Worm (Caenorhabditis elegans): Measurements from ENCODE around the gene C35D10.12.

The C35D10.12 gene

DNA sequence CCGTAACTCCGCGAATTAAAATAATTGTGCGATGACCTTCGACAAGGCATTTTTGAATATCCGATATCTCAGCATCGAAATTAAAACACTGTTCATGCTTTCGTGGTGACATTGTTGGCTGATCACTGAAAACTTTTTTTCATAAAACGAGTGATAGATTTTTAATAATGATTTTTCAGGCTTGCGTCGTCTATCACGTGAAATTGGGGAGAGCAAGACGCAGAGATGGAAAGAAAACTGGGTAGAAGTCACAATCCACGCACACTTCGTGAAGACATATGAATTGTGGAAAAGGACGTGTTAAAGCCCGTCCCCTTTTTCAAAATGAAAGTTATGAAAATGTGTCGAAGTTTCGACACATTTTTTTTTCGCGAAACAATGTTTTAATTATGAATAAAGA is 24.8 kb downstream of the C35D10.12 start, which contains the start of gene nonu-1:
Gene nonu-1, minus strand, starts transcription at position 169 of the 400 bp plus-strand sequence.
- no peak for TF ChIP-seq mdl-1 (tag; optimal IDR thresholded peaks at IDR 0.05)
- TF ChIP-seq Y55F3AM.14 (GFP tag; optimal IDR thresholded peaks at IDR 0.05) = no peak
- no peak for TF ChIP-seq unc-39 (tag; optimal IDR thresholded peaks at IDR 0.05)
- TF ChIP-seq egl-27 (tag; optimal IDR thresholded peaks at IDR 0.05) = no peak
- no peak for TF ChIP-seq lin-13 (GFP tag; optimal IDR thresholded peaks at IDR 0.05)
- TF ChIP-seq peb-1 (tag; optimal IDR thresholded peaks at IDR 0.05) = no peak
- no peak for TF ChIP-seq sem-4 (tag; optimal IDR thresholded peaks at IDR 0.05)
- TF ChIP-seq nhr-21 (tag; optimal IDR thresholded peaks at IDR 0.05) = no peak

DNA sequence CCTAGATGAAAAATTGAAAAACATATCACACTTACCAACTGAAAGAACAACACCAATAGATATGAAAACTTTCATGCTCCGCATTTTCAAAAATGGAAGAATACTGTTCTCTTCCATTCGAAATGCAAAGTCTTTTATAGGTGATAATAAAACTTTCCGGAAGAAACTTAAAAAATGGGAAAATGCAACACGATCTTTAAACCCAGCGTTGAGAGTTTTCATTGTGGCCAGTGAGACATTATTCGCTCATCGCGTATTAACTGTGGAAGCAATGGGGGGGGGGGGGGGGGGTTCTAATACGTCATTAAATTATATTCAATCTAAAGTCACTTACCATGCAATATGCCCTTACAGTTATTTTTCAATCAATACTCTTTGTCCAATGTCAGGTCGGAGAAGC is 30.2 kb downstream of the C35D10.12 start, which contains the start of the genes clec-157 and fkh-5:
Gene clec-157, minus strand, starts transcription at position 101 of the 400 bp plus-strand sequence.
Gene fkh-5, plus strand, starts transcription at position 336 of the 400 bp plus-strand sequence.
- TF ChIP-seq C34F6.9 (tag; optimal IDR thresholded peaks at IDR 0.05) = no peak
- TF ChIP-seq ztf-11 (tag; optimal IDR thresholded peaks at IDR 0.05) = no peak
- no peak for TF ChIP-seq R02D3.7 (tag; optimal IDR thresholded peaks at IDR 0.05)
- no peak for TF ChIP-seq nhr-129 (tag; optimal IDR thresholded peaks at IDR 0.05)

- TF ChIP-seq ama-1 (optimal IDR thresholded peaks at IDR 0.05) (no peak), dmd-4 (tag; optimal IDR thresholded peaks at IDR 0.05) (no peak), Y55F3AM.14 (GFP tag; optimal IDR thresholded peaks at IDR 0.05) (no peak), sma-3 (GFP tag; optimal IDR thresholded peaks at IDR 0.05) (no peak), elt-1 (tag; optimal IDR thresholded peaks at IDR 0.05) (no peak), F13H6.1 (tag; optimal IDR thresholded peaks at IDR 0.05) (no peak), R02D3.7 (tag; optimal IDR thresholded peaks at IDR 0.05) (no peak), C34F6.9 (tag; optimal IDR thresholded peaks at IDR 0.05) (no peak), egl-27 (tag; optimal IDR thresholded peaks at IDR 0.05) (no peak)
These were observed 32.4 kb downstream of the C35D10.12 start, which contains the start of gene clec-156 for ce11 chrIII:4842173-4842572. clec-156 (minus strand) TSS chrIII:4842273.

DNA sequence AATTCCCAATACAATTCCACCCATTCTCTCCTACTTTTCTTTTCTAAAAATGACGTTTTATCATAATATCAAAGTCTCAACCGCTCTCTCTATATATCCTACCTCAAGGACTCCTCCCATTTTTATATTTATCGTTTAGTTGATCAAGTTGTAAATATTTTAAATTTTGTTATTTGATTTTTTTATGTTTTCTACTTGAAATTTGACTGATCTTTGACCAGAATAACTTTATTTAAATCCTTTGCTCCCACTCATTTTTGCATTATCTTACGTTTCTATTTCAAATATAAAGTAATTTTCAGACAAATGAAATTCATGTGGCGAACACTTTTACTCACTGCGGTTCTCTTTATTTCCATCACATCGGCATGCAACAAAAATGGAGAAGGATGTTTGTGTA is 37.1 kb downstream of the C35D10.12 start, which contains the start of the genes acbp-7 and F26A1.19:
Gene acbp-7, plus strand, starts transcription at position 301 of the 400 bp plus-strand sequence.
Gene F26A1.19, plus strand, starts transcription at position 303 of the 400 bp plus-strand sequence.
- no peak for TF ChIP-seq nhr-12 (tag; optimal IDR thresholded peaks at IDR 0.05)
- no peak for TF ChIP-seq F13H6.1 (tag; optimal IDR thresholded peaks at IDR 0.05)
- no peak for TF ChIP-seq sem-4 (tag; optimal IDR thresholded peaks at IDR 0.05)
- no peak for TF ChIP-seq crh-2 (tag; optimal IDR thresholded peaks at IDR 0.05)
- TF ChIP-seq unc-39 (tag; optimal IDR thresholded peaks at IDR 0.05) = no peak
- TF ChIP-seq nhr-10 (tag; optimal IDR thresholded peaks at IDR 0.05) = no peak
- TF ChIP-seq elt-3 (tag; optimal IDR thresholded peaks at IDR 0.05) = no peak
- TF ChIP-seq ceh-16 (tag; optimal IDR thresholded peaks at IDR 0.05) = no peak
- no peak for TF ChIP-seq nhr-11 (tag; optimal IDR thresholded peaks at IDR 0.05)
- no peak for TF ChIP-seq mdl-1 (tag; optimal IDR thresholded peaks at IDR 0.05)
- TF ChIP-seq nhr-21 (tag; optimal IDR thresholded peaks at IDR 0.05) = no peak
- TF ChIP-seq peb-1 (tag; optimal IDR thresholded peaks at IDR 0.05) = no peak
- TF ChIP-seq C34F6.9 (tag; optimal IDR thresholded peaks at IDR 0.05) = no peak
- no peak for TF ChIP-seq sma-3 (GFP tag; optimal IDR thresholded peaks at IDR 0.05)
- TF ChIP-seq nhr-77 (tag; optimal IDR thresholded peaks at IDR 0.05) = no peak
- no peak for TF ChIP-seq nhr-23 (tag; optimal IDR thresholded peaks at IDR 0.05)
- TF ChIP-seq ama-1 (optimal IDR thresholded peaks at IDR 0.05) = no peak

- TF ChIP-seq mdl-1 (tag; optimal IDR thresholded peaks at IDR 0.05) (no peak), ZK546.5 (tag; optimal IDR thresholded peaks at IDR 0.05) (no peak), crh-2 (tag; optimal IDR thresholded peaks at IDR 0.05) (no peak), R02D3.7 (tag; optimal IDR thresholded peaks at IDR 0.05) (no peak), skn-1 (tag; optimal IDR thresholded peaks at IDR 0.05) (no peak), zag-1 (tag; optimal IDR thresholded peaks at IDR 0.05) (no peak)
These were observed 44.4 kb downstream of the C35D10.12 start, which contains the start of gene nspd-9 for ce11 chrIII:4830207-4830606. nspd-9 (minus strand) TSS chrIII:4830307.

ce11 chrIII:4829440-4829839 is 45.1 kb downstream of the C35D10.12 start, which contains the start of gene F26A1.9:
F26A1.9 (minus strand) TSS chrIII:4829540.
- TF ChIP-seq snpc-4 (tag; optimal IDR thresholded peaks at IDR 0.05) (no peak), nhr-11 (tag; optimal IDR thresholded peaks at IDR 0.05) (no peak), ZK546.5 (tag; optimal IDR thresholded peaks at IDR 0.05) (no peak), fos-1 (tag; optimal IDR thresholded peaks at IDR 0.05) (no peak), elt-3 (tag; optimal IDR thresholded peaks at IDR 0.05) (no peak), nhr-21 (tag; optimal IDR thresholded peaks at IDR 0.05) (no peak), lsy-2 (tag; optimal IDR thresholded peaks at IDR 0.05) (no peak), nhr-77 (tag; optimal IDR thresholded peaks at IDR 0.05) (no peak), peb-1 (tag; optimal IDR thresholded peaks at IDR 0.05) (no peak), unc-62 (GFP tag; optimal IDR thresholded peaks at IDR 0.05) (no peak), nhr-23 (tag; optimal IDR thresholded peaks at IDR 0.05) (no peak)
